Worm (Caenorhabditis elegans): Measurements from ENCODE around the gene wdfy-3.

The wdfy-3 gene

DNA sequence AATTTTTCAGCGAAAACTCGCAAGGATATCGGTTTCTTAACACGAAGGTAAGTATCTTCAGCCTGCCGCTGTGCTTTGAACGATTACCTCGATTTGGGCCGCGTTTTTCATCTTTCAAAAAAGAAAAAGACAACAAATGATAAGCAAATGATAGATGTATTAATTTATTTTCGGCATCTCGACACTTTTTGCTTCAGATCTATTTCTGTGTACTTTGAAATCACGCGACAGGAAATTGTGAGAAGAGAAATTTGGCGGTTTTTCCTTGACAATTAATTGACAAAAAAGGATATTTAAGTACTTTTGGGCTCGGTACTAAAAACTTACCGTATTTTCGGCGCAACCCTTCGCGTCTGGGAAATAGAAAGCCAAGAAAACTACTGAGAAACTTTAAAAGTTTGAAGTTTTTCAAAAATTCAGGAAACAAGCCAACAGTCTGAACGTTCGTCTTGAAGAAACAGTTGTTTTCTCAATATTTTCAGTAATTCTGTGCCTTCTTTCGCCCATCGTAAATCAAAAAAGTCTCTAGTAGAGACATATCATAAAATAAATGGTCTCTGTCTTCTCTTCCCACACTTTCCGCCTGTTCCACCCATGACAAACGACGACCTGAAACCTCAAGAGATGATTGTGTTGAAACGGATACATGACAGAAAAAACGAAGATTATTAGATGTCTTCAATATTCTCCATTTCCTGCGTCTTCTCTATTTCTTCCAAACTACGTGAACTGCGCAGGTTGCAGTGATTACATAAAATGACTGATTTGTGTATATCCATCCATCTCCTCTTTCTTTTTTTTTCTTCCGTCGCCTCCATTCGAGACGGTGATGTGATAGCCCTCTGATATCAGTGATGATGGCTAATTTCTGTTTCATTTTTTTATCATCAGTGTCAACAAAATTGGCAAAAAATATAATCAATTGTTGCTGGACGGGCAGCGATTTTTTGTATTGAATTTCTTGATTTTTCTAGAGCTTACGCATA, 12.0 kb upstream of the wdfy-3 start:
- TF ChIP-seq mdl-1 (tag; optimal IDR thresholded peaks at IDR 0.05), result no peak
- TF ChIP-seq nhr-23 (tag; optimal IDR thresholded peaks at IDR 0.05), result no peak
- TF ChIP-seq F13H6.1 (tag; optimal IDR thresholded peaks at IDR 0.05), result no peak
- no peak for TF ChIP-seq unc-62 (GFP tag; optimal IDR thresholded peaks at IDR 0.05)
- peak; percentile 8 for TF ChIP-seq nhr-129 (tag; optimal IDR thresholded peaks at IDR 0.05)
- TF ChIP-seq alr-1 (tag; optimal IDR thresholded peaks at IDR 0.05), result no peak
- no peak for TF ChIP-seq Y55F3AM.14 (GFP tag; optimal IDR thresholded peaks at IDR 0.05)
- TF ChIP-seq lin-11 (tag; optimal IDR thresholded peaks at IDR 0.05), result no peak
- TF ChIP-seq elt-3 (tag; optimal IDR thresholded peaks at IDR 0.05), result no peak
- TF ChIP-seq fos-1 (tag; optimal IDR thresholded peaks at IDR 0.05), result peak; percentile 30
- peak; percentile 26 for TF ChIP-seq sma-9 (GFP tag; optimal IDR thresholded peaks at IDR 0.05)
- no peak for TF ChIP-seq sma-9 (tag; optimal IDR thresholded peaks at IDR 0.05)

DNA sequence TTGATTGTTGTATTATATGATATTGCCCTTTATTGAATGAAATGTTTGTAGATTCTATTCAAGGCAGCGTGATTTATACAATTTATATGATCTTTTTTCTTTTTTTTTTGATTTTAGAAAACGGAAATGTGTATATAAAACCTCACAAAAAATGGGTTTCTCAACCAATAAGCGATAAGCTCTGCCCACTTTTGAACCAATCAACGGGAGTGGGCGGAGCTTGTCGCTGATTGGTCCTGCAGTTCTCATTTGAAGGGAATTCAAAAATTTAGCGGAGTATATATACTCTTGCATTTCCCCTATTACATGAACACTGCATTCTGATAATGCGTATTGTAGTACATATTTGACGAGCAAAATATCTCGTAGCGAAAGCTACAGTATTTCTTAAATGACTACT, 2.6 kb upstream of the wdfy-3 start:
- TF ChIP-seq mdl-1 (tag; optimal IDR thresholded peaks at IDR 0.05) (no peak), sma-9 (GFP tag; optimal IDR thresholded peaks at IDR 0.05) (no peak), sma-9 (tag; optimal IDR thresholded peaks at IDR 0.05) (no peak), nhr-129 (tag; optimal IDR thresholded peaks at IDR 0.05) (no peak), lsy-2 (tag; optimal IDR thresholded peaks at IDR 0.05) (no peak), nhr-12 (tag; optimal IDR thresholded peaks at IDR 0.05) (no peak)

DNA sequence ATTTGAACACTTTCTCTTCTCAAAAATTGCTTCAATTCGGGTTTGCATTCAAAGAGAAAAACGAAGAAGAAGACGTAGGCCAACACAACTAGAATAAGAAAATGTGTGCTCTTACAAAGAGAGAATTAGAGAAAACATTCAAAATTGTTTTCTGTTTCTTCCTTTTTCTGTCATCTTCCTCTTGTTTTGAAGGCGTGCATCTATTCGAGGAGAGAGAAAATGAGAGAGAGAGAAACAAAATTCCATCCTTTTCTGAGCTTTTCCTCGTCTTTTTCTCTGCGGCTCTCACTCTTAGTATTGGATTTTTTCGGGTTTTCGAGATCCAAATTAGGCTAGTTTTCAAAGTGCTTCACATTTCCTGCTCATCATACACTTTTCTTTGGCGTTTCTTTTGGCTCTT, 1.6 kb upstream of the wdfy-3 start:
- TF ChIP-seq nhr-129 (tag; optimal IDR thresholded peaks at IDR 0.05), result peak; percentile 58
- peak; percentile 49 for TF ChIP-seq lin-13 (GFP tag; optimal IDR thresholded peaks at IDR 0.05)
- no peak for TF ChIP-seq dmd-4 (tag; optimal IDR thresholded peaks at IDR 0.05)
- no peak for TF ChIP-seq skn-1 (tag; optimal IDR thresholded peaks at IDR 0.05)
- TF ChIP-seq nhr-237 (tag; optimal IDR thresholded peaks at IDR 0.05), result no peak
- no peak for TF ChIP-seq nhr-11 (tag; optimal IDR thresholded peaks at IDR 0.05)
- peak; percentile 97 for TF ChIP-seq unc-55 (GFP tag; optimal IDR thresholded peaks at IDR 0.05)
- TF ChIP-seq nhr-6 (tag; optimal IDR thresholded peaks at IDR 0.05), result peak; percentile 57
- peak; percentile 69 for TF ChIP-seq crh-2 (tag; optimal IDR thresholded peaks at IDR 0.05)
- no peak for TF ChIP-seq mab-5 (tag; optimal IDR thresholded peaks at IDR 0.05)
- TF ChIP-seq F13H6.1 (tag; optimal IDR thresholded peaks at IDR 0.05), result peak; percentile 25
- TF ChIP-seq zag-1 (tag; optimal IDR thresholded peaks at IDR 0.05), result peak; percentile 69
- peak; percentile 41 for TF ChIP-seq egl-27 (tag; optimal IDR thresholded peaks at IDR 0.05)
- no peak for TF ChIP-seq ztf-1 (GFP tag; conservative IDR thresholded peaks at IDR 0.05)
- no peak for TF ChIP-seq ztf-11 (tag; optimal IDR thresholded peaks at IDR 0.05)
- no peak for TF ChIP-seq ztf-4 (tag; optimal IDR thresholded peaks at IDR 0.05)
- TF ChIP-seq Y55F3AM.14 (GFP tag; optimal IDR thresholded peaks at IDR 0.05), result no peak
- peak; percentile 9 for TF ChIP-seq fos-1 (tag; optimal IDR thresholded peaks at IDR 0.05)
- TF ChIP-seq nhr-21 (tag; optimal IDR thresholded peaks at IDR 0.05), result no peak
- peak; percentile 38 for TF ChIP-seq sem-4 (tag; optimal IDR thresholded peaks at IDR 0.05)
- TF ChIP-seq elt-3 (tag; optimal IDR thresholded peaks at IDR 0.05), result no peak
- TF ChIP-seq snpc-4 (tag; optimal IDR thresholded peaks at IDR 0.05), result no peak
- peak in 1 of 2 experiments; percentile 61 for TF ChIP-seq mdl-1 (tag; optimal IDR thresholded peaks at IDR 0.05)
- TF ChIP-seq unc-39 (tag; optimal IDR thresholded peaks at IDR 0.05), result no peak
- TF ChIP-seq sma-9 (GFP tag; optimal IDR thresholded peaks at IDR 0.05), result peak; percentile 76
- no peak for TF ChIP-seq sma-9 (tag; optimal IDR thresholded peaks at IDR 0.05)
- no peak for TF ChIP-seq peb-1 (tag; optimal IDR thresholded peaks at IDR 0.05)
- no peak for TF ChIP-seq ZK546.5 (tag; optimal IDR thresholded peaks at IDR 0.05)
- TF ChIP-seq lsy-2 (tag; optimal IDR thresholded peaks at IDR 0.05), result peak; percentile 55 to 73
- peak; percentile 94 for TF ChIP-seq C34F6.9 (tag; optimal IDR thresholded peaks at IDR 0.05)
- TF ChIP-seq lin-11 (tag; optimal IDR thresholded peaks at IDR 0.05), result no peak
- no peak for TF ChIP-seq ceh-16 (tag; optimal IDR thresholded peaks at IDR 0.05)

DNA sequence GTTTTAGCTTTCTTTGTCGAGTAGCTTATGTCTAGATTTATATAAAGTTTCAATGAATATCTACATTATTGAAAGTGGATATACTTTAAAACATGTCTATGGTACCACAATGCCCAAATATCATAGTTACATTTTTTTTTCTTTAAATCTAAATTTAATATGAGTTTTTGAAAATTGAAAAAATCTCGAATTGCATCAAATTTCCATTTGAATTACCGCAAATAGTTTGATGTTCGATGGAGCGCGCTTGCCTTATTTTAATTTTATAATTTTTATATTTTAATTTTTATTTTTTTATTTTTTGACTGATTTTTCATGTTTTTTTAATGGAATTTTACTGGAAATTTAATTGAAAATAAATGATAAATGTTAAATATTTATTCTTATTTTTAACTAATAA, 21.5 kb downstream of the wdfy-3 start, which contains the start of gene T23B5.4:
T23B5.4 (plus strand) TSS at position 301 of the 400 bp plus-strand sequence.
- TF ChIP-seq elt-3 (tag; optimal IDR thresholded peaks at IDR 0.05), result no peak
- TF ChIP-seq sma-9 (GFP tag; optimal IDR thresholded peaks at IDR 0.05), result no peak
- TF ChIP-seq sma-9 (tag; optimal IDR thresholded peaks at IDR 0.05), result no peak
